Fruit fly (Drosophila melanogaster) whole organism: ENCODE measurements around the gene sowah.

Source experiments
- CG8478 ChIP-seq: fragments of >200 bp; optimal IDR thresholded peaks from 2 replicates; lab custom pipeline; 2018; ENCODE audit warnings: inconsistent platforms
- Dll ChIP-seq: fragments of >200 bp; optimal IDR thresholded peaks from 2 replicates; lab custom pipeline; 2017
- EcR ChIP-seq, 2 experiments: fragments of >200 bp; optimal IDR thresholded peaks; 2 replicates each; lab custom pipeline; 2017; ENCODE audit warnings: missing biosample characterization in 2 of 2, missing genetic modification characterization in 2 of 2, missing genetic modification reagents in 2 of 2
- pan ChIP-seq: fragments of >200 bp; optimal IDR thresholded peaks from 2 replicates; lab custom pipeline; 2017
- psq ChIP-seq: fragments of >200 bp; optimal IDR thresholded peaks from 2 replicates; lab custom pipeline; 2017
- usp ChIP-seq: fragments of >200 bp; optimal IDR thresholded peaks from 2 replicates; lab custom pipeline; 2017; ENCODE audit warnings: missing biosample characterization, missing genetic modification characterization, mixed read lengths

DNA sequence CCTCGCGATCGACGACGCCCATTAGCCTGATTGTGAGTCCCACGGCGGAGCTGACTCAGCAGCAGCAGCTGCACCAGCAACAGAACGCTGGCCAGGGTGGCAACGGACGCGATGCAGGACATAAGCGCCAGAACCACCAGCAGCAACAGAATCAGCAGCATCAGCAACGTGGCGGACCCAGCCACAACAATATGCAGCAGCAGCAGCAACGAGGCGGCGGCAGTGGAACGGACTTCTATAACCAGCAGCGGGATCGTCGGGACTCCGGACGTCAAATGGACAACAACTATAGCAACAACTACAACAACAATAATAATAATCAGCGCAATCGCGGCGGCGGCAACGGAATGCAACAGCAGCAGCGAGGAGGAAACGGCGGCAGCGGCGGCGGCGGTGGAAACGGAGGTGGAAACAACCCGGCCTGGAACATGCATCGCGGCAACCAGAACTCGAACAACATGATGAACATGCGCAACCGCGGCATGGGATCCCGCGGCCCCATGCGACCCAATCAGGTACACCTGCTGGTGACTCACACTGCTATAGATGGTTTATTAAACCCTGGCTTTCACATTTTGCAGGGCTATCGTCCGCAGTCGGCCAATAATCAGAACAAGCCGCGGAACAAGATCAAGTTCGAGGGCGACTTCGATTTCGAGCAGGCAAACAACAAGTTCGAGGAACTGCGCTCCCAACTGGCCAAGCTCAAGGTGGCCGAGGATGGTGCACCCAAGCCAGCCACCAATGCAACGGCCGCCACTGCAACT is 54.7 kb downstream of the sowah start:
- TF ChIP-seq psq (lab: Kevin White, UChicago), result no peak
- TF ChIP-seq pan, result no peak
- TF ChIP-seq CG8478 (lab: Kevin White, UChicago), result no peak
- TF ChIP-seq usp (GFP tag; lab: Kevin White, UChicago), result no peak
- TF ChIP-seq Dll (lab: Kevin White, UChicago), result no peak
- no peak for TF ChIP-seq EcR (GFP tag; optimal IDR thresholded peaks at IDR 0.05; lab: Kevin White, UChicago)
